Fruit fly (Drosophila melanogaster): Measurements from ENCODE around the gene CG9672.
A peak's percentile ranks its signal among the peaks of the same experiment; 100 is the strongest.

CG9672 gene

dm6 chrX:16692325-16692724, 14.3 kb downstream of the CG9672 start:
- TF ChIP-seq Snoo (tag; optimal IDR thresholded peaks at IDR 0.05) = no peak
- no peak for TF ChIP-seq CG17806 (tag; optimal IDR thresholded peaks at IDR 0.05)
- no peak for TF ChIP-seq CG34367 (tag; optimal IDR thresholded peaks at IDR 0.05)
- TF ChIP-seq EcR (GFP tag; optimal IDR thresholded peaks at IDR 0.05) = no peak

DNA sequence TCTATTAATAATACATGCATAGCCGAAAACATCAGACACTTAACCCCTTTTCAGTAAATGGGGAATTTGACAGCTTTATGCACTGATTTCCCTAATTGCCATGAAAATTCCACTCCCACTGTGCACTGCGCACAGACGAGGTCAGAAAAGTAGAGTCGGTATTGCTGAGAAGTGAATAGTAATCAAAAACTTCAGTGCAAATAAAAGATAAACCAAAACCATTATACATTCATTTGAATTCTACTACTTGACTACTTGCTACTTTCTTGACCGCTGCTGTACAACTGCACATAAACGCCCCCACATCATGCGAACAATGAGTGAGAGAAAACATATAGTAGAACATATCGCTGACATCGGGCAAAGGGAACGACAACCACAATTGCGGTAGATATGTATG, 15.2 kb downstream of the CG9672 start:
- TF ChIP-seq CG14655 (GFP tag; optimal IDR thresholded peaks at IDR 0.05) (peak; percentile 81), gl (tag; optimal IDR thresholded peaks at IDR 0.05) (peak; percentile 43), CG4496 (GFP tag; IDR thresholded peaks at IDR 0.05) (peak; percentile 95), CG32121 (GFP tag; IDR thresholded peaks at IDR 0.05) (peak; percentile 90), fd96Ca (GFP tag; IDR thresholded peaks at IDR 0.05) (peak; percentile 90), EcR (GFP tag; optimal IDR thresholded peaks at IDR 0.05) (no peak), CG13204 (GFP tag; optimal IDR thresholded peaks at IDR 0.05) (no peak), CG10348 (GFP tag; IDR thresholded peaks at IDR 0.05) (peak; percentile 19; the same call in 1 of the 2 replicates), CG17806 (tag; optimal IDR thresholded peaks at IDR 0.05) (peak; percentile 62), Pif1A (GFP tag; optimal IDR thresholded peaks at IDR 0.05) (peak; percentile 77), CG12605 (GFP tag; IDR thresholded peaks at IDR 0.05) (peak; percentile 87), CG34367 (tag; optimal IDR thresholded peaks at IDR 0.05) (peak; percentile 68), CG8301 (tag; optimal IDR thresholded peaks at IDR 0.05) (peak; percentile 79), Pif1B (GFP tag; optimal IDR thresholded peaks at IDR 0.05) (peak; percentile 65), CG8159 (tag; optimal IDR thresholded peaks at IDR 0.05) (peak; percentile 62), D1 (tag; optimal IDR thresholded peaks at IDR 0.05) (no peak), Ets98B (GFP tag; IDR thresholded peaks at IDR 0.05) (peak; percentile 90), Snoo (tag; optimal IDR thresholded peaks at IDR 0.05) (peak; percentile 48), CG15710 (tag; optimal IDR thresholded peaks at IDR 0.05) (peak; percentile 74), CG9948 (tag; optimal IDR thresholded peaks at IDR 0.05) (peak; percentile 61), rn (GFP tag; IDR thresholded peaks at IDR 0.05) (peak; percentile 66)

DNA sequence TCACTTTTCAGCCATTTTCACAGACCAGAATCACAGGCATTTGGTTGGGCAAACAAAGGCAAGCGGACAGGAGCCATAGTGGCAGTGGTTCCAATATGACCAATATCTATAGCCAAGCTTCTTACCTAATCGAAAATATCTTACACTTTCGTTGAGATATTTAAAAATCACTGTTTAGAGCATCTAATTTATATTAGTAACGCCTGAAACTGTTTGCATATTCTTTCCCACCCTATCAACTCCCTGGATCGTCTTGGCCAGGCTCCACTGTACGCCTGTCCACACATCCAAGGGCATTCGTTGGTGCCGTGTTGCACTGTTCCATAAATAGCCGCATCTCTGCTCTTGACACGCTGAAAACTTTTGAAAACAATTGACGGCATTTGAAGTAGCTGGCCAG, 16.2 kb downstream of the CG9672 start:
- TF ChIP-seq CG13204 (GFP tag; optimal IDR thresholded peaks at IDR 0.05) = no peak
- no peak for TF ChIP-seq CG15710 (tag; optimal IDR thresholded peaks at IDR 0.05)
- peak; percentile 48; the same call in 1 of the 2 replicates for TF ChIP-seq CG12605 (GFP tag; IDR thresholded peaks at IDR 0.05)
- TF ChIP-seq Pif1B (GFP tag; optimal IDR thresholded peaks at IDR 0.05) = peak; percentile 39
- TF ChIP-seq CG34367 (tag; optimal IDR thresholded peaks at IDR 0.05) = peak; percentile 12
- peak; percentile 36 for TF ChIP-seq CG17806 (tag; optimal IDR thresholded peaks at IDR 0.05)
- no peak for TF ChIP-seq gl (tag; optimal IDR thresholded peaks at IDR 0.05)
- TF ChIP-seq CG8301 (tag; optimal IDR thresholded peaks at IDR 0.05) = peak; percentile 52
- no peak for TF ChIP-seq D1 (tag; optimal IDR thresholded peaks at IDR 0.05)
- TF ChIP-seq CG9948 (tag; optimal IDR thresholded peaks at IDR 0.05) = peak; percentile 50
- no peak for TF ChIP-seq Ets98B (GFP tag; IDR thresholded peaks at IDR 0.05)
- peak; percentile 4 for TF ChIP-seq CG8159 (tag; optimal IDR thresholded peaks at IDR 0.05)
- TF ChIP-seq CG4496 (GFP tag; IDR thresholded peaks at IDR 0.05) = peak; percentile 44; the same call in 1 of the 3 replicates
- peak; percentile 60 for TF ChIP-seq CG14655 (GFP tag; optimal IDR thresholded peaks at IDR 0.05)
- no peak for TF ChIP-seq CG10348 (GFP tag; IDR thresholded peaks at IDR 0.05)
- peak; percentile 62; the same call in 1 of the 3 replicates for TF ChIP-seq fd96Ca (GFP tag; IDR thresholded peaks at IDR 0.05)
- TF ChIP-seq Snoo (tag; optimal IDR thresholded peaks at IDR 0.05) = no peak
- TF ChIP-seq CG32121 (GFP tag; IDR thresholded peaks at IDR 0.05) = no peak
- no peak for TF ChIP-seq EcR (GFP tag; optimal IDR thresholded peaks at IDR 0.05)
- no peak for TF ChIP-seq rn (GFP tag; IDR thresholded peaks at IDR 0.05)
- TF ChIP-seq Pif1A (GFP tag; optimal IDR thresholded peaks at IDR 0.05) = peak; percentile 46

DNA sequence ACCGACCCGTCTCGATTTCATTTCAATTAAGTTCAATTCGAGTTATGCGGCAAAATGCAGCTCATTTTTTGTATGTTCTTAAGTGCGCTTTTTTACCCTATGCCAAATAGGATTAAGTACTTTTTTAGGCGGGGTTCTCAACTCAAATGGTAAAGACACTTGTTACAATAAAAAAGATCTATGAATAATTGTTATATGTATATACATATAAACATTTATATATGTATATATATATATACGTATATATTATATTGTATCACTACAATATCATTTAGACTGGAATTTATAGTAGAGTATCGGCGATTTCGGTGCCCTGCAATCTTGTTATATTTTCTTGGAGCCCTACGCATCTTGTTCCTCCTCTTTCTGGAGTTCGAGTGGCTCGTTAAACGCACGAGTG, 16.7 kb downstream of the CG9672 start:
- TF ChIP-seq fd96Ca (GFP tag; IDR thresholded peaks at IDR 0.05) (no peak), CG4496 (GFP tag; IDR thresholded peaks at IDR 0.05) (no peak), CG34367 (tag; optimal IDR thresholded peaks at IDR 0.05) (no peak), Pif1A (GFP tag; optimal IDR thresholded peaks at IDR 0.05) (no peak), Pif1B (GFP tag; optimal IDR thresholded peaks at IDR 0.05) (no peak), CG9948 (tag; optimal IDR thresholded peaks at IDR 0.05) (peak; percentile 21), CG8159 (tag; optimal IDR thresholded peaks at IDR 0.05) (peak; percentile 35), gl (tag; optimal IDR thresholded peaks at IDR 0.05) (no peak), CG13204 (GFP tag; optimal IDR thresholded peaks at IDR 0.05) (no peak), EcR (GFP tag; optimal IDR thresholded peaks at IDR 0.05) (no peak), CG8301 (tag; optimal IDR thresholded peaks at IDR 0.05) (no peak), CG14655 (GFP tag; optimal IDR thresholded peaks at IDR 0.05) (peak; percentile 20), CG17806 (tag; optimal IDR thresholded peaks at IDR 0.05) (peak; percentile 31), rn (GFP tag; IDR thresholded peaks at IDR 0.05) (no peak), CG15710 (tag; optimal IDR thresholded peaks at IDR 0.05) (peak; percentile 13), Ets98B (GFP tag; IDR thresholded peaks at IDR 0.05) (no peak)

- no peak for TF ChIP-seq CG8159 (tag; optimal IDR thresholded peaks at IDR 0.05)
These were observed 17.3 kb downstream of the CG9672 start for dm6 chrX:16689339-16689738.

DNA sequence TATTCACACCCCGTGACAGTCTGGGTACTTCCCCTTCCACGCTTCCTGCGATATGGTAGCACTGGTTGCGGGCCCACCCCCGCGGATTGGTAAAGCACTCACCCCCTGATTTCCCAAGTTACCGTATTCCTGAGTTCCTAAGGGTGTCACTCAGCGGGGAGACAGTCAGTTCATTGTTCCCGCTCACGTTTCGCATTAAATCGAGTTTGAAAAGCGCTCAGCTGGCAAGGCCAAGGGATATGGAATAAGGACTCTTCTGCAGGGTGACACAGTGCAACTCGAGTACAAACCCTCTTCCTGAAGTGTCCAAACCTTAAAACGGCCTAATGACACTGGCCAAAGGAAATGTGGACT, 18.6 kb downstream of the CG9672 start:
- TF ChIP-seq Ets98B (GFP tag; IDR thresholded peaks at IDR 0.05) (no peak), CG14655 (GFP tag; optimal IDR thresholded peaks at IDR 0.05) (no peak), Snoo (tag; optimal IDR thresholded peaks at IDR 0.05) (no peak), Pif1B (GFP tag; optimal IDR thresholded peaks at IDR 0.05) (no peak), CG12605 (GFP tag; IDR thresholded peaks at IDR 0.05) (no peak), CG8301 (tag; optimal IDR thresholded peaks at IDR 0.05) (no peak)
